Worm (Caenorhabditis elegans) whole organism, young adult: ENCODE measurements around the gene dhhc-6.
"Not testable (repeated sequence)": the region's sequence is repeated elsewhere in the genome, so short reads cannot be mapped to it uniquely, and the experiment has no call there.

Source experiments
- B0261.1 ChIP-seq: sonication (generic microtip); optimal IDR thresholded peaks from 2 replicates; lab custom pipeline; 2016; ENCODE audit warnings: mild to moderate bottlenecking, missing genetic modification characterization, moderate library complexity, missing compliant biosample characterization
- fkh-3 ChIP-seq: sonication (generic microtip); optimal IDR thresholded peaks from 2 replicates; lab custom pipeline; 2016; ENCODE audit warnings: mild to moderate bottlenecking, missing genetic modification characterization, missing compliant biosample characterization
- lin-35 ChIP-seq, 3 experiments: fragments of 150-350 bp in 2 of 3; sonication (generic microtip) in 1 of 3; optimal IDR thresholded peaks; 2 replicates each; lab custom pipeline; 2014 to 2018; ENCODE audit warnings: missing biosample characterization in 3 of 3, missing genetic modification characterization in 3 of 3, missing genetic modification reagents in 3 of 3
- nfya-1 ChIP-seq: sonication (generic microtip); optimal IDR thresholded peaks from 2 replicates; lab custom pipeline; 2017; ENCODE audit warnings: antibody characterized with exemption, missing compliant biosample characterization, missing genetic modification characterization, borderline replicate concordance; ENCODE audit not compliant: insufficient read depth
- repo-1 ChIP-seq: sonication (generic microtip); optimal IDR thresholded peaks from 2 replicates; lab custom pipeline; 2017; ENCODE audit warnings: mild to moderate bottlenecking, missing genetic modification characterization, missing compliant biosample characterization

- TF ChIP-seq nfya-1; repo-1 (tag; lab: Kevin White, UChicago); fkh-3 (tag; lab: Kevin White, UChicago); lin-35 (GFP tag; optimal IDR thresholded peaks at IDR 0.05; lab: Kevin White, UChicago); B0261.1 (tag; lab: Kevin White, UChicago): not testable (repeated sequence)
Observed at ce11 chrIV:12170396-12170795, 45.6 kb downstream of the dhhc-6 start.
